Fruit fly (Drosophila melanogaster) whole organism, wandering third instar larva: ENCODE data around the gene Bro.
A peak's percentile ranks its signal among the peaks of the same experiment; 100 is the strongest.

Experiments used
- Abd-B ChIP-seq: fragments of >200 bp; optimal IDR thresholded peaks from 2 replicates; lab custom pipeline; 2017; ENCODE audit warnings: missing biosample characterization, missing genetic modification characterization
- CG32264 ChIP-seq: fragments of 200-800 bp; sonication (Bioruptor generic); optimal IDR thresholded peaks from 2 replicates; lab custom pipeline; 2016; ENCODE audit warnings: missing biosample characterization, missing genetic modification characterization
- CG9705 ChIP-seq: fragments of 200-800 bp; sonication (Bioruptor generic); optimal IDR thresholded peaks from 2 replicates; lab custom pipeline; 2018; ENCODE audit warnings: missing biosample characterization, mild to moderate bottlenecking, missing genetic modification characterization
- CrebA ChIP-seq: fragments of 200-800 bp; sonication (Bioruptor generic); optimal IDR thresholded peaks from 2 replicates; lab custom pipeline; 2016; ENCODE audit warnings: missing biosample characterization, mild to moderate bottlenecking, missing genetic modification characterization, borderline replicate concordance
- Dfd ChIP-seq: fragments of >200 bp; optimal IDR thresholded peaks from 2 replicates; lab custom pipeline; 2017; ENCODE audit warnings: missing biosample characterization, missing genetic modification characterization
- Dif ChIP-seq: fragments of 200-275, 200-300 bp; sonication (Bioruptor generic); optimal IDR thresholded peaks from 2 replicates; lab custom pipeline; 2018; ENCODE audit warnings: missing biosample characterization, missing genetic modification characterization; ENCODE audit not compliant: partially characterized antibody
- GATAd ChIP-seq: sonication (Bioruptor generic); optimal IDR thresholded peaks from 2 replicates; lab custom pipeline; 2016; ENCODE audit warnings: missing biosample characterization, missing genetic modification characterization
- HLH106 ChIP-seq: fragments of 200-800 bp; optimal IDR thresholded peaks from 3 replicates; lab custom pipeline; 2019; ENCODE audit warnings: missing biosample characterization, mild to moderate bottlenecking, missing genetic modification characterization, moderate library complexity
- Hnf4 ChIP-seq: fragments of 200-800 bp; sonication (Bioruptor generic); optimal IDR thresholded peaks from 2 replicates; lab custom pipeline; 2016; ENCODE audit warnings: missing biosample characterization, mild to moderate bottlenecking, missing genetic modification characterization
- Hr78 ChIP-seq: fragments of >200 bp; optimal IDR thresholded peaks from 2 replicates; lab custom pipeline; 2017; ENCODE audit warnings: missing biosample characterization, missing genetic modification characterization
- Hr83 ChIP-seq: fragments of 200-300 bp; sonication (Bioruptor generic); optimal IDR thresholded peaks from 2 replicates; lab custom pipeline; 2016; ENCODE audit warnings: missing biosample characterization, mild to moderate bottlenecking, missing genetic modification characterization, moderate library complexity; ENCODE audit not compliant: poor library complexity, severe bottlenecking
- Jra ChIP-seq: sonication (Bioruptor generic); optimal IDR thresholded peaks from 2 replicates; lab custom pipeline; 2016; ENCODE audit warnings: missing biosample characterization, missing genetic modification characterization
- Mio ChIP-seq: sonication (Bioruptor generic); optimal IDR thresholded peaks from 2 replicates; lab custom pipeline; 2016; ENCODE audit warnings: missing biosample characterization, missing genetic modification characterization
- Myc ChIP-seq: fragments of >200 bp; optimal IDR thresholded peaks from 2 replicates; lab custom pipeline; 2017
- N ChIP-seq: fragments of >200 bp; optimal IDR thresholded peaks from 2 replicates; lab custom pipeline; 2018; ENCODE audit warnings: missing biosample characterization, missing external identifiers, missing genetic modification characterization
- OdsH ChIP-seq: fragments of 200-800 bp; sonication (Bioruptor generic); optimal IDR thresholded peaks from 2 replicates; lab custom pipeline; 2016; ENCODE audit warnings: missing biosample characterization, mild to moderate bottlenecking, missing genetic modification characterization
- Rel ChIP-seq, 2 experiments: fragments of 200-800 bp; sonication (Bioruptor generic) in 1 of 2; optimal IDR thresholded peaks; 2 replicates in 1 of 2; 3 replicates in 1 of 2; lab custom pipeline; 2016 to 2019; ENCODE audit warnings: mild to moderate bottlenecking in 2 of 2, missing biosample characterization in 2 of 2, missing genetic modification characterization in 2 of 2, moderate library complexity in 1 of 2
- Sp1 ChIP-seq: fragments of 200-800 bp; sonication (Bioruptor generic); optimal IDR thresholded peaks from 3 replicates; lab custom pipeline; 2019; ENCODE audit warnings: missing biosample characterization, mild to moderate bottlenecking, missing genetic modification characterization, moderate library complexity
- Vsx2 ChIP-seq: fragments of 200-300, 225-300 bp; sonication (Bioruptor generic); optimal IDR thresholded peaks from 2 replicates; lab custom pipeline; 2018; ENCODE audit warnings: missing biosample characterization, missing genetic modification characterization; ENCODE audit not compliant: partially characterized antibody
- br ChIP-seq: fragments of 200-800 bp; sonication (Bioruptor generic); optimal IDR thresholded peaks from 2 replicates; lab custom pipeline; 2016; ENCODE audit warnings: missing biosample characterization, missing genetic modification characterization
- brk ChIP-seq: fragments of 200-800 bp; sonication (Bioruptor generic); optimal IDR thresholded peaks from 2 replicates; lab custom pipeline; 2016; ENCODE audit warnings: missing biosample characterization, mild to moderate bottlenecking, missing genetic modification characterization
- dl ChIP-seq, 2 experiments: fragments of 175-275, 200-275 bp in 1 of 2; fragments of 200-275 bp in 1 of 2; sonication (Bioruptor generic); optimal IDR thresholded peaks; lab custom pipeline; 2018; ENCODE audit warnings: mild to moderate bottlenecking in 2 of 2, missing biosample characterization in 2 of 2, missing genetic modification characterization in 2 of 2, moderate library complexity in 2 of 2; ENCODE audit not compliant: partially characterized antibody in 2 of 2, insufficient read depth in 1 of 2
- dmrt93B ChIP-seq: fragments of 200-800 bp; sonication (Bioruptor generic); optimal IDR thresholded peaks from 2 replicates; lab custom pipeline; 2018; ENCODE audit warnings: missing biosample characterization, mild to moderate bottlenecking, missing genetic modification characterization
- dsf ChIP-seq: sonication (Bioruptor generic); optimal IDR thresholded peaks from 2 replicates; lab custom pipeline; 2016; ENCODE audit warnings: missing biosample characterization, missing genetic modification characterization, borderline replicate concordance
- ey ChIP-seq: fragments of 200-800 bp; sonication (Bioruptor generic); optimal IDR thresholded peaks from 2 replicates; lab custom pipeline; 2016; ENCODE audit warnings: missing biosample characterization, missing genetic modification characterization
- foxo ChIP-seq, 2 experiments: fragments of 200-800 bp; sonication (Bioruptor generic); optimal IDR thresholded peaks; 2 replicates in 1 of 2; 3 replicates in 1 of 2; lab custom pipeline; 2016 to 2017; ENCODE audit warnings: missing biosample characterization in 2 of 2, missing genetic modification characterization in 2 of 2
- fru ChIP-seq: fragments of 200-800 bp; sonication (Bioruptor generic); optimal IDR thresholded peaks from 3 replicates; lab custom pipeline; 2016; ENCODE audit warnings: missing biosample characterization, mild to moderate bottlenecking, missing genetic modification characterization
- h ChIP-seq: fragments of 200-800 bp; sonication (Bioruptor generic); optimal IDR thresholded peaks from 3 replicates; lab custom pipeline; 2016; ENCODE audit warnings: missing biosample characterization, mild to moderate bottlenecking, missing genetic modification characterization
- jim ChIP-seq: fragments of 175-275, 200-325 bp; sonication (Bioruptor generic); optimal IDR thresholded peaks from 2 replicates; lab custom pipeline; 2016; ENCODE audit warnings: missing biosample characterization, mild to moderate bottlenecking, missing genetic modification characterization
- lola ChIP-seq: fragments of >200 bp; optimal IDR thresholded peaks from 2 replicates; lab custom pipeline; 2017; ENCODE audit warnings: missing biosample characterization, missing genetic modification characterization
- pan ChIP-seq: fragments of >200 bp; optimal IDR thresholded peaks from 2 replicates; lab custom pipeline; 2017
- psq ChIP-seq: fragments of 200-800 bp; sonication (Bioruptor generic); optimal IDR thresholded peaks from 3 replicates; lab custom pipeline; 2017; ENCODE audit warnings: missing biosample characterization, mild to moderate bottlenecking, missing genetic modification characterization, moderate library complexity
- rgr ChIP-seq: fragments of 200-800 bp; sonication (Bioruptor generic); optimal IDR thresholded peaks from 3 replicates; lab custom pipeline; 2016; ENCODE audit warnings: missing biosample characterization, mild to moderate bottlenecking, missing genetic modification characterization
- sage ChIP-seq: fragments of 200-800 bp; sonication (Bioruptor generic); optimal IDR thresholded peaks from 2 replicates; lab custom pipeline; 2016; ENCODE audit warnings: missing biosample characterization, mild to moderate bottlenecking, missing genetic modification characterization
- sv ChIP-seq: fragments of 200-800 bp; sonication (Bioruptor generic); optimal IDR thresholded peaks from 3 replicates; lab custom pipeline; 2016; ENCODE audit warnings: missing biosample characterization, missing genetic modification characterization
- tai ChIP-seq: sonication (Bioruptor generic); optimal IDR thresholded peaks from 2 replicates; lab custom pipeline; 2016; ENCODE audit warnings: missing biosample characterization, missing genetic modification characterization
- usp ChIP-seq: fragments of >200 bp; optimal IDR thresholded peaks from 2 replicates; lab custom pipeline; 2017; ENCODE audit warnings: missing biosample characterization, missing genetic modification characterization
- woc ChIP-seq: sonication (Bioruptor generic); optimal IDR thresholded peaks from 2 replicates; lab custom pipeline; 2016; ENCODE audit warnings: missing biosample characterization, mild to moderate bottlenecking, missing genetic modification characterization

Bro gene

DNA sequence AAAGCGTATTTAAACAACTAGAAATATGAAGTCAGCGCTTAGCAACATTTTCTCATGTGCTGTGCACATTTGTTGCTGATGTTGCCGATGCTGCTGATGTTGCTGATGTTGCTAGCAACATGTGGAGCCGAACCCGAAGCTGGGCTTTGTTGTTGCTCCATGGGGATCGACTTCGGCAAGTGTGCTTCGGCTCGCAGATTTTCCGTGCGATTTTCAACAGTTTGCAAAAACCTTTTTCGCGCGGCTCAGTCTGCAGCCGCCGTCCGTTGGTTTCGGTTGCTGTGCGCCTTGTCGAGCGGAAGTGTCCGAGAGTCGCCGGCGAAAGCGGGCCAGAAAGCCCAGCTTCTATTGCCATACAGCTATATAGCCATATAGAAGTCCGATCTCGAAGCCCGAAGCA, 40.9 kb downstream of the Bro start:
- TF ChIP-seq jim (GFP tag; lab: Kevin White, UChicago) (no peak), dsf (GFP tag; lab: Kevin White, UChicago) (no peak), woc (no peak), tai (GFP tag; lab: Kevin White, UChicago) (no peak), sv (GFP tag; lab: Kevin White, UChicago) (no peak), lola (GFP tag; lab: Kevin White, UChicago) (no peak), Myc (lab: Kevin White, UChicago) (no peak), fru (no peak), ey (GFP tag; lab: Kevin White, UChicago) (no peak)

DNA sequence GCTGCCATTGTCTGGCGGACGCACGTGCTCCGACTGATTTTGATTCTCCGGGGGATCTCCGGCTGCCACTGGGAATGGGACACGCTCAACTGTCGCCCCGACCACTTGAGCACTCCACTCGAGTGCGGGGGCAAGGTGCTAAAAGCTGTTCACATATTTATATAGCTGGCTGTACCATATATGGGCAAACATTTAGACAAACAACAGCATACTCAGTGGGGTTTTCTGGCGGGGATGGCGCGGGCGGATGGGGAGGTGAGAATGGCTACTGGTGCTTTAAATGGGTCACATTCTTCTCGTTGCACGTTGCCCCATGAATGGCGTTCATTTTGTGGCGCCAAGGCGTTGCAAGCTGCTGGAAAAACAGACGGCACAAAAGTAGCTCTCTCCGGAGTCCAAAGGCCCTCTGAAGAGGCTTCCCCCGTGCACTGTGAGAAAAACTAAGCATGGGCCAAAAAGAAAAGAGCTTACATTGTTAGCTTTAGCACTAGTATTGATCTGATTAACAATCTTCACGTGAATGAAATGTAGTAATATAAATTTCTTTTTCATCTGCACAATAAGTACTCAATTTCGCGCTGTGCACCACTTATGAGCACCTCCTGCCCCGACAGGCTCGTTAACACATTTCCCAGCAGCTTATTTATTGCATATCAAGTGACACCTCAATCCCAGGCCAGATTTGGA, 43.2 kb downstream of the Bro start:
- TF ChIP-seq lola (GFP tag; lab: Kevin White, UChicago) = no peak
- peak; percentile 15 for TF ChIP-seq woc
- peak; percentile 20 for TF ChIP-seq Sp1 (GFP tag; lab: Kevin White, UChicago)
- no peak for TF ChIP-seq brk
- no peak for TF ChIP-seq Dfd
- TF ChIP-seq sage (GFP tag; lab: Kevin White, UChicago) = no peak
- no peak for TF ChIP-seq Jra
- peak; percentile 46 for TF ChIP-seq rgr (GFP tag; lab: Kevin White, UChicago)
- peak in 1 of 2 experiments; percentile 63 for TF ChIP-seq foxo (GFP tag; optimal IDR thresholded peaks at IDR 0.05; lab: Kevin White, UChicago)
- TF ChIP-seq Dif (GFP tag; lab: Kevin White, UChicago) = no peak
- TF ChIP-seq dl (GFP tag; optimal IDR thresholded peaks at IDR 0.05; lab: Kevin White, UChicago; ENCODE audit: insufficient read depth in 1 of 2, partially characterized antibody in 2 of 2) = no peak
- TF ChIP-seq fru = peak; percentile 51
- peak; percentile 14 for TF ChIP-seq jim (GFP tag; lab: Kevin White, UChicago)
- no peak for TF ChIP-seq CG9705 (GFP tag; lab: Kevin White, UChicago)
- TF ChIP-seq Mio (GFP tag; lab: Kevin White, UChicago) = no peak
- TF ChIP-seq usp (GFP tag; lab: Kevin White, UChicago) = no peak
- TF ChIP-seq Hr83 (GFP tag; lab: Kevin White, UChicago) = peak; percentile 92
- no peak for TF ChIP-seq tai (GFP tag; lab: Kevin White, UChicago)
- TF ChIP-seq Hnf4 (GFP tag; lab: Kevin White, UChicago) = peak; percentile 19
- no peak for TF ChIP-seq pan (lab: Kevin White, UChicago)
- TF ChIP-seq Vsx2 (GFP tag; lab: Kevin White, UChicago) = no peak
- no peak for TF ChIP-seq Abd-B
- no peak for TF ChIP-seq Rel (GFP tag; optimal IDR thresholded peaks at IDR 0.05; lab: Kevin White, UChicago)
- TF ChIP-seq Rel (tag; optimal IDR thresholded peaks at IDR 0.05; lab: Kevin White, UChicago) = no peak
- peak; percentile 48 for TF ChIP-seq br
- TF ChIP-seq dsf (GFP tag; lab: Kevin White, UChicago) = no peak
- TF ChIP-seq OdsH = peak; percentile 8
- no peak for TF ChIP-seq N
- no peak for TF ChIP-seq CG32264 (GFP tag; lab: Kevin White, UChicago)
- no peak for TF ChIP-seq Myc (lab: Kevin White, UChicago)
- TF ChIP-seq psq (GFP tag; lab: Kevin White, UChicago) = no peak
- peak; percentile 45 for TF ChIP-seq ey (GFP tag; lab: Kevin White, UChicago)
- TF ChIP-seq dmrt93B (GFP tag; lab: Kevin White, UChicago) = peak; percentile 34
- TF ChIP-seq h = peak; percentile 71
- TF ChIP-seq sv (GFP tag; lab: Kevin White, UChicago) = no peak
- TF ChIP-seq Hr78 = no peak
- no peak for TF ChIP-seq GATAd (GFP tag; lab: Kevin White, UChicago)
- TF ChIP-seq CrebA (GFP tag; lab: Kevin White, UChicago) = no peak
- TF ChIP-seq HLH106 (tag; lab: Kevin White, UChicago) = peak; percentile 45
